Fruit fly (Drosophila melanogaster) whole organism, embryonic: ENCODE results near the gene CG14367.

ENCODE experiments used
- Asciz ChIP-seq: fragments of 200-800 bp; sonication (Bioruptor generic); optimal IDR thresholded peaks from 2 replicates; lab custom pipeline; 2017; ENCODE audit warnings: missing biosample characterization, mild to moderate bottlenecking, missing genetic modification characterization, missing genetic modification reagents
- CG11093 ChIP-seq: fragments of 200-800 bp; sonication (Bioruptor generic); IDR thresholded peaks from 3 replicates; pipeline ENCODE4 v1.3.6; 2022; ENCODE audit warnings: missing biosample characterization, missing genetic modification characterization
- CG12104 ChIP-seq: fragments of 200-800 bp; sonication (Bioruptor generic); optimal IDR thresholded peaks from 3 replicates; lab custom pipeline; 2016; ENCODE audit warnings: missing biosample characterization, missing genetic modification characterization
- CG12769 ChIP-seq: fragments of 200-800 bp; sonication (Bioruptor generic); optimal IDR thresholded peaks from 2 replicates; lab custom pipeline; 2019; ENCODE audit warnings: missing biosample characterization, mild to moderate bottlenecking, missing genetic modification characterization, moderate library complexity
- CG13624 ChIP-seq: fragments of 200-800 bp; sonication (Bioruptor generic); optimal IDR thresholded peaks from 2 replicates; lab custom pipeline; 2016; ENCODE audit warnings: missing biosample characterization, missing genetic modification characterization
- CG14441 ChIP-seq: fragments of 200-800 bp; sonication (Bioruptor generic); IDR thresholded peaks from 2 replicates; pipeline ENCODE4 v1.3.6; 2022; ENCODE audit warnings: missing biosample characterization, missing genetic modification characterization
- CG14710 ChIP-seq: fragments of 200-800 bp; sonication (Bioruptor generic); optimal IDR thresholded peaks from 3 replicates; lab custom pipeline; 2019; ENCODE audit warnings: missing biosample characterization, mild to moderate bottlenecking, missing genetic modification characterization, moderate library complexity
- CG14965 ChIP-seq: fragments of 200-800 bp; sonication (Bioruptor generic); optimal IDR thresholded peaks from 2 replicates; lab custom pipeline; 2016; ENCODE audit warnings: missing biosample characterization, missing genetic modification characterization, borderline replicate concordance
- CG15696 ChIP-seq: fragments of 200-800 bp; sonication (Bioruptor generic); optimal IDR thresholded peaks from 2 replicates; lab custom pipeline; 2019; ENCODE audit warnings: missing biosample characterization, mild to moderate bottlenecking, missing genetic modification characterization, moderate library complexity
- CG17186 ChIP-seq: fragments of 200-800 bp; sonication (Bioruptor generic); optimal IDR thresholded peaks from 3 replicates; lab custom pipeline; 2017; ENCODE audit warnings: missing biosample characterization, missing genetic modification reagents, missing genetic modification characterization
- CG2202 ChIP-seq: fragments of 200-800 bp; sonication (Bioruptor generic); optimal IDR thresholded peaks from 2 replicates; lab custom pipeline; 2018; ENCODE audit warnings: missing biosample characterization, mild to moderate bottlenecking, missing genetic modification characterization
- CG30020 ChIP-seq: fragments of 200-800 bp; optimal IDR thresholded peaks from 2 replicates; lab custom pipeline; 2019; ENCODE audit warnings: missing biosample characterization, mild to moderate bottlenecking, missing genetic modification characterization, moderate library complexity
- CG34224 ChIP-seq: fragments of 200-800 bp; sonication (Bioruptor generic); IDR thresholded peaks from 3 replicates; pipeline ENCODE4 v1.3.6; 2022; ENCODE audit warnings: missing biosample characterization, missing genetic modification characterization; ENCODE audit not compliant: partially characterized antibody
- CG34422 ChIP-seq: fragments of 200-800 bp; sonication (Bioruptor generic); IDR thresholded peaks from 3 replicates; pipeline ENCODE4 v1.3.6; 2022; ENCODE audit warnings: missing biosample characterization, missing genetic modification characterization
- CG4328 ChIP-seq: fragments of 200-800 bp; sonication (Bioruptor generic); optimal IDR thresholded peaks from 3 replicates; lab custom pipeline; 2017; ENCODE audit warnings: missing biosample characterization, missing genetic modification reagents, missing genetic modification characterization
- CG6791 ChIP-seq: fragments of 200-800 bp; sonication (Bioruptor generic); IDR thresholded peaks from 3 replicates; pipeline ENCODE4 v1.3.6; 2022; ENCODE audit warnings: missing biosample characterization, missing genetic modification characterization; ENCODE audit not compliant: partially characterized antibody
- CG8281 ChIP-seq: fragments of 200-800 bp; sonication (Bioruptor generic); optimal IDR thresholded peaks from 2 replicates; lab custom pipeline; 2018; ENCODE audit warnings: missing biosample characterization, mild to moderate bottlenecking, missing genetic modification characterization, moderate library complexity
- CrebB ChIP-seq: fragments of 200-800 bp; sonication (Bioruptor generic); optimal IDR thresholded peaks from 3 replicates; lab custom pipeline; 2018; ENCODE audit warnings: missing biosample characterization, mild to moderate bottlenecking, missing genetic modification characterization
- D ChIP-seq, 2 experiments: fragments of 200-800 bp in 1 of 2; fragments of >200 bp in 1 of 2; sonication (Bioruptor generic) in 1 of 2; optimal IDR thresholded peaks; 2 replicates in 1 of 2; 3 replicates in 1 of 2; lab custom pipeline; 2017; ENCODE audit warnings: mild to moderate bottlenecking in 1 of 2, missing biosample characterization in 1 of 2, missing genetic modification characterization in 1 of 2, missing genetic modification reagents in 1 of 2
- Drgx ChIP-seq: fragments of 200-800 bp; sonication (Bioruptor generic); IDR thresholded peaks from 2 replicates; pipeline ENCODE4 v1.3.6; 2022; ENCODE audit warnings: missing biosample characterization, missing genetic modification characterization
- Eip74EF ChIP-seq, 2 experiments: fragments of 200-800 bp in 1 of 2; fragments of >200 bp in 1 of 2; sonication (Bioruptor generic) in 1 of 2; optimal IDR thresholded peaks; 2 replicates each; lab custom pipeline; 2017 to 2019; ENCODE audit warnings: missing biosample characterization in 2 of 2, missing genetic modification characterization in 2 of 2, mild to moderate bottlenecking in 1 of 2, moderate library complexity in 1 of 2
- Hmx ChIP-seq: fragments of 200-800 bp; sonication (Bioruptor generic); optimal IDR thresholded peaks from 2 replicates; lab custom pipeline; 2016; ENCODE audit warnings: missing biosample characterization, missing genetic modification characterization
- Neu2 ChIP-seq: fragments of 200-800 bp; sonication (Bioruptor generic); optimal IDR thresholded peaks from 3 replicates; lab custom pipeline; 2016; ENCODE audit warnings: missing biosample characterization, missing genetic modification characterization, borderline replicate concordance
- Opbp ChIP-seq: fragments of 200-800 bp; sonication (Bioruptor generic); IDR thresholded peaks from 3 replicates; pipeline ENCODE4 v1.3.6; 2022; ENCODE audit warnings: missing biosample characterization, missing genetic modification characterization; ENCODE audit not compliant: partially characterized antibody
- PHDP ChIP-seq: fragments of 200-800 bp; sonication (Bioruptor generic); optimal IDR thresholded peaks from 3 replicates; lab custom pipeline; 2018; ENCODE audit warnings: missing biosample characterization, mild to moderate bottlenecking, missing genetic modification characterization, moderate library complexity
- Rx ChIP-seq: fragments of 200-800 bp; sonication (Bioruptor generic); IDR thresholded peaks from 2 replicates; pipeline ENCODE4 v1.3.6; 2022; ENCODE audit warnings: missing biosample characterization, missing genetic modification characterization
- al ChIP-seq: fragments of 200-800 bp; sonication (Bioruptor generic); IDR thresholded peaks from 2 replicates; pipeline ENCODE4 v1.3.6; 2022; ENCODE audit warnings: missing biosample characterization, missing genetic modification characterization
- amos ChIP-seq: fragments of 200-800 bp; sonication (Bioruptor generic); IDR thresholded peaks from 2 replicates; pipeline ENCODE4 v1.3.6; 2022; ENCODE audit warnings: missing biosample characterization, missing genetic modification characterization; ENCODE audit not compliant: partially characterized antibody
- az2 ChIP-seq: fragments of 200-800 bp; sonication (Bioruptor generic); optimal IDR thresholded peaks from 3 replicates; lab custom pipeline; 2016; ENCODE audit warnings: missing biosample characterization, missing genetic modification characterization
- bbx ChIP-seq: fragments of 200-800 bp; sonication (Bioruptor generic); IDR thresholded peaks from 2 replicates; pipeline ENCODE4 v1.3.6; 2022; ENCODE audit warnings: missing biosample characterization, missing genetic modification characterization; ENCODE audit not compliant: partially characterized antibody
- bcd ChIP-seq: fragments of 200-800 bp; sonication (Bioruptor generic); optimal IDR thresholded peaks from 2 replicates; lab custom pipeline; 2017; ENCODE audit warnings: missing biosample characterization, mild to moderate bottlenecking, missing genetic modification characterization
- br ChIP-seq: fragments of >200 bp; optimal IDR thresholded peaks from 2 replicates; lab custom pipeline; 2017
- cg ChIP-seq: fragments of 200-800 bp; sonication (Bioruptor generic); optimal IDR thresholded peaks from 3 replicates; lab custom pipeline; 2019; ENCODE audit warnings: missing biosample characterization, mild to moderate bottlenecking, missing genetic modification characterization, moderate library complexity
- eyg ChIP-seq: fragments of 200-800 bp; sonication (Bioruptor generic); optimal IDR thresholded peaks from 3 replicates; lab custom pipeline; 2016; ENCODE audit warnings: missing biosample characterization, missing genetic modification characterization
- fd64A ChIP-seq: fragments of 200-800 bp; sonication (Bioruptor generic); optimal IDR thresholded peaks from 3 replicates; lab custom pipeline; 2018; ENCODE audit warnings: missing biosample characterization, mild to moderate bottlenecking, missing genetic modification characterization
- hkb ChIP-seq, 2 experiments: fragments of 200-800 bp in 1 of 2; fragments of >200 bp in 1 of 2; sonication (Bioruptor generic) in 1 of 2; IDR thresholded peaks in 1 of 2; optimal IDR thresholded peaks in 1 of 2; 2 replicates each; pipeline versions ENCODE4 v1.3.6 to Lab custom; 2017 to 2022; ENCODE audit warnings: missing biosample characterization in 1 of 2, missing genetic modification characterization in 1 of 2
- jigr1 ChIP-seq: fragments of 200-800 bp; sonication (Bioruptor generic); IDR thresholded peaks from 3 replicates; pipeline ENCODE4 v1.3.6; 2022; ENCODE audit warnings: missing biosample characterization, missing genetic modification characterization
- jumu ChIP-seq: fragments of 200-800 bp; sonication (Bioruptor generic); optimal IDR thresholded peaks from 3 replicates; lab custom pipeline; 2016; ENCODE audit warnings: missing biosample characterization, missing genetic modification characterization
- lbe ChIP-seq: fragments of 200-800 bp; sonication (Bioruptor generic); optimal IDR thresholded peaks from 2 replicates; lab custom pipeline; 2016; ENCODE audit warnings: missing biosample characterization, mild to moderate bottlenecking, missing genetic modification characterization
- peb ChIP-seq: fragments of 200-800 bp; sonication (Bioruptor generic); IDR thresholded peaks from 2 replicates; pipeline ENCODE4 v1.3.6; 2022; ENCODE audit warnings: missing biosample characterization, missing genetic modification characterization
- prd ChIP-seq, 3 experiments: fragments of >200 bp in 2 of 3; fragments of 200-800 bp in 1 of 3; sonication (Bioruptor generic) in 1 of 3; optimal IDR thresholded peaks in 2 of 3; IDR thresholded peaks in 1 of 3; 2 replicates in 2 of 3; 3 replicates in 1 of 3; pipeline versions ENCODE4 v1.3.6 to Lab custom; 2017 to 2022; ENCODE audit warnings: missing biosample characterization in 1 of 3, missing genetic modification characterization in 1 of 3
- pzg ChIP-seq: fragments of 200-800 bp; sonication (Bioruptor generic); optimal IDR thresholded peaks from 3 replicates; lab custom pipeline; 2018; ENCODE audit warnings: missing biosample characterization, mild to moderate bottlenecking, missing genetic modification characterization, moderate library complexity
- row ChIP-seq: fragments of 200-800 bp; sonication (Bioruptor generic); IDR thresholded peaks from 3 replicates; pipeline ENCODE4 v1.3.6; 2022; ENCODE audit warnings: missing biosample characterization, missing genetic modification characterization
- shn ChIP-seq: fragments of 200-800 bp; sonication (Bioruptor generic); optimal IDR thresholded peaks from 3 replicates; lab custom pipeline; 2016; ENCODE audit warnings: missing biosample characterization, missing genetic modification characterization
- slou ChIP-seq: fragments of 200-800 bp; sonication (Bioruptor generic); optimal IDR thresholded peaks from 3 replicates; lab custom pipeline; 2016; ENCODE audit warnings: missing biosample characterization, missing genetic modification characterization
- sqz ChIP-seq: fragments of 200-800 bp; sonication (Bioruptor generic); optimal IDR thresholded peaks from 3 replicates; lab custom pipeline; 2018; ENCODE audit warnings: missing biosample characterization, mild to moderate bottlenecking, missing genetic modification characterization

CG14367 gene

dm6 chr3R:13659865-13660738 lies 33.8 kb upstream of the CG14367 start, which contains the start of gene Hrb87F (continued):
- TF ChIP-seq D (optimal IDR thresholded peaks at IDR 0.05; lab: Kevin White, UChicago) (no peak), D (GFP tag; optimal IDR thresholded peaks at IDR 0.05; lab: Kevin White, UChicago) (no peak), CrebB (tag; lab: Kevin White, UChicago) (peak; percentile 8), Neu2 (GFP tag; lab: Kevin White, UChicago) (no peak), CG14710 (tag; lab: Kevin White, UChicago) (no peak), jumu (GFP tag; lab: Kevin White, UChicago) (no peak), bbx (GFP tag; lab: Robert Waterston, UW) (0 out of 2 replicates have a peak, but pooled peaks have one; percentile 9), peb (GFP tag; lab: Robert Waterston, UW) (no peak), CG4328 (GFP tag; lab: Kevin White, UChicago) (no peak), Hmx (no peak), eyg (GFP tag; lab: Kevin White, UChicago) (no peak), CG8281 (no peak), slou (GFP tag; lab: Kevin White, UChicago) (no peak), CG15696 (tag; lab: Kevin White, UChicago) (no peak), Rx (GFP tag; lab: Robert Waterston, UW) (no peak), CG30020 (peak; percentile 93), jigr1 (no peak), Drgx (GFP tag; lab: Robert Waterston, UW) (no peak), Asciz (GFP tag; lab: Kevin White, UChicago) (no peak), Opbp (0 out of 3 replicates have a peak, but pooled peaks have one; percentile 11), fd64A (GFP tag; lab: Kevin White, UChicago) (no peak), cg (GFP tag; lab: Kevin White, UChicago) (peak; percentile 49), CG6791 (GFP tag; lab: Robert Waterston, UW) (no peak), shn (no peak), CG12769 (no peak), pzg (GFP tag; lab: Kevin White, UChicago) (peak; percentile 51), hkb (optimal IDR thresholded peaks at IDR 0.05; lab: Kevin White, UChicago) (no peak), hkb (GFP tag; IDR thresholded peaks at IDR 0.05; lab: Robert Waterston, UW) (0 out of 2 replicates have a peak, but pooled peaks have one; percentile 12), row (GFP tag; lab: Robert Waterston, UW) (peak; percentile 86), CG34224 (GFP tag; lab: Robert Waterston, UW) (no peak), br (lab: Kevin White, UChicago) (no peak), CG14441 (GFP tag; lab: Robert Waterston, UW) (no peak), PHDP (no peak), lbe (GFP tag; lab: Kevin White, UChicago) (peak; percentile 50), CG11093 (GFP tag; lab: Robert Waterston, UW) (no peak), az2 (no peak), CG12104 (GFP tag; lab: Kevin White, UChicago) (no peak), sqz (GFP tag; lab: Kevin White, UChicago) (peak; percentile 80), prd (optimal IDR thresholded peaks at IDR 0.05; lab: Kevin White, UChicago) (no peak), prd (GFP tag; IDR thresholded peaks at IDR 0.05; lab: Robert Waterston, UW) (peak; percentile 55; the same call in 2 of the 3 replicates), CG34422 (peak; percentile 81; the same call in 1 of the 3 replicates), CG14965 (no peak), CG2202 (tag; lab: Kevin White, UChicago) (no peak), Eip74EF (GFP tag; optimal IDR thresholded peaks at IDR 0.05; lab: Kevin White, UChicago) (no peak), CG13624 (GFP tag; lab: Kevin White, UChicago) (no peak), bcd (no peak), al (no peak), amos (GFP tag; lab: Robert Waterston, UW) (peak; percentile 25; the same call in 1 of the 2 replicates), CG17186 (GFP tag; lab: Kevin White, UChicago) (no peak)
